Fruit fly (Drosophila melanogaster): ENCODE results near the gene CG1785.

Gene CG1785

DNA sequence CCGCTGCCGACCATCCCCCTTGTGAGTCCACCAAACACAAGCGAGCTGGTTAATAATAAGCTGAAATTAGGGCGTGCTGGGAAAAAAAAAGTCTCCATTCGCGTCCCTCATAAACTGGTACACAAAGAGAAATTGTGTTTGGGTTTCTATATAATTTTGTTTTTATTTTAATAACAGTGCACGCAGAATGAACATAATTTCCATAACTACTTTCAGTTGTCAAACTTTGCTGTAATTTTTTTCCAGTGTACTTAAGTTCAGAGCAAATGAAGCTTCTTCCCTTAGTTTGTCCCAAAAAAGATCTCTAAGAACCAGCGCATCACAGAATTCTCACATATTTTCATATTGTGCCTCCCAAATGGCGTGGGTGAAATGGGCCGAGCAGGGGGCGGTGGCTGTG, 13.3 kb downstream of the CG1785 start:
- TF ChIP-seq Hr83 (GFP tag; optimal IDR thresholded peaks at IDR 0.05; ENCODE audit: poor library complexity, severe bottlenecking) = no peak
- no peak for TF ChIP-seq foxo (GFP tag; optimal IDR thresholded peaks at IDR 0.05)
- TF ChIP-seq jim (GFP tag; optimal IDR thresholded peaks at IDR 0.05) = no peak
- no peak for TF ChIP-seq rgr (GFP tag; optimal IDR thresholded peaks at IDR 0.05)
- no peak for TF ChIP-seq N (GFP tag; optimal IDR thresholded peaks at IDR 0.05)
- no peak for TF ChIP-seq Abd-B (GFP tag; optimal IDR thresholded peaks at IDR 0.05)
- TF ChIP-seq Dfd (GFP tag; optimal IDR thresholded peaks at IDR 0.05) = no peak
- TF ChIP-seq Sp1 (GFP tag; optimal IDR thresholded peaks at IDR 0.05) = no peak
- TF ChIP-seq tai (GFP tag; optimal IDR thresholded peaks at IDR 0.05) = no peak
- TF ChIP-seq woc (GFP tag; optimal IDR thresholded peaks at IDR 0.05) = no peak
- TF ChIP-seq Rel (GFP tag; optimal IDR thresholded peaks at IDR 0.05) = no peak
- no peak for TF ChIP-seq Rel (tag; optimal IDR thresholded peaks at IDR 0.05)
- TF ChIP-seq CrebA (GFP tag; optimal IDR thresholded peaks at IDR 0.05; ENCODE audit: borderline replicate concordance) = no peak

DNA sequence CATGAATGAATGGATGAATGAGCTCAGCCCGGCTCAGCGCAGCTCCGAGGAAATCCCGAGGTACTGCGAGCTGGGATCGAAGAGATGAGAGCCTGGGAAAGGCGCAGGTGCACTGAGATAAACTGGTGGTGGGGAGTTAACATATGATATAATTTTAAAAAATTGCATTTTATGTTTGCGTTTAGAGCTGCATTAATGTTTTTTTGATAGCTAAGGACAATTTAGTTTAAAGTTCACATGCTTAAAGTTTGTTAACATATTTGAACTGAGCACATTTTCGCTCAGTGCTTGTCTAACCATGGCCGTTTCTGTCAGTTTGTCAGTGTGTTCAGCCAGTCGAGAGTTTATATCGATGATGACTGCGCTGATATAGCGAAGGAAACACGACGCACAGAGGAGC, 15.6 kb downstream of the CG1785 start:
- TF ChIP-seq dsf (GFP tag; optimal IDR thresholded peaks at IDR 0.05; ENCODE audit: borderline replicate concordance) = no peak
- TF ChIP-seq OdsH (GFP tag; optimal IDR thresholded peaks at IDR 0.05) = peak; percentile 50
- TF ChIP-seq Abd-B (GFP tag; optimal IDR thresholded peaks at IDR 0.05) = no peak
- peak; percentile 78 for TF ChIP-seq h (GFP tag; optimal IDR thresholded peaks at IDR 0.05)
- TF ChIP-seq Rel (GFP tag; optimal IDR thresholded peaks at IDR 0.05) = no peak
- TF ChIP-seq Rel (tag; optimal IDR thresholded peaks at IDR 0.05) = peak; percentile 22
- peak; percentile 39 for TF ChIP-seq CG9705 (GFP tag; optimal IDR thresholded peaks at IDR 0.05)
- no peak for TF ChIP-seq Jra (GFP tag; optimal IDR thresholded peaks at IDR 0.05)
- TF ChIP-seq GATAd (GFP tag; optimal IDR thresholded peaks at IDR 0.05) = no peak
- no peak for TF ChIP-seq CrebA (GFP tag; optimal IDR thresholded peaks at IDR 0.05; ENCODE audit: borderline replicate concordance)
- TF ChIP-seq sv (GFP tag; optimal IDR thresholded peaks at IDR 0.05) = no peak
- TF ChIP-seq Sp1 (GFP tag; optimal IDR thresholded peaks at IDR 0.05) = peak; percentile 66
- TF ChIP-seq pan (optimal IDR thresholded peaks at IDR 0.05) = no peak
- peak; percentile 27 for TF ChIP-seq dmrt93B (GFP tag; optimal IDR thresholded peaks at IDR 0.05)
- no peak for TF ChIP-seq Hr78 (GFP tag; optimal IDR thresholded peaks at IDR 0.05)
- no peak for TF ChIP-seq N (GFP tag; optimal IDR thresholded peaks at IDR 0.05)
- no peak for TF ChIP-seq Dif (GFP tag; optimal IDR thresholded peaks at IDR 0.05; ENCODE audit: partially characterized antibody)
- peak; percentile 56 for TF ChIP-seq rgr (GFP tag; optimal IDR thresholded peaks at IDR 0.05)
- TF ChIP-seq fru (GFP tag; optimal IDR thresholded peaks at IDR 0.05) = peak; percentile 68
- no peak for TF ChIP-seq sage (GFP tag; optimal IDR thresholded peaks at IDR 0.05)
- no peak for TF ChIP-seq CG32264 (GFP tag; optimal IDR thresholded peaks at IDR 0.05)
- peak; percentile 51 for TF ChIP-seq Hnf4 (GFP tag; optimal IDR thresholded peaks at IDR 0.05)
- peak; percentile 61 for TF ChIP-seq br (GFP tag; optimal IDR thresholded peaks at IDR 0.05)
- TF ChIP-seq HLH106 (tag; optimal IDR thresholded peaks at IDR 0.05) = peak; percentile 71
- TF ChIP-seq lola (GFP tag; optimal IDR thresholded peaks at IDR 0.05) = no peak
- no peak for TF ChIP-seq Vsx2 (GFP tag; optimal IDR thresholded peaks at IDR 0.05; ENCODE audit: partially characterized antibody)
- TF ChIP-seq Dfd (GFP tag; optimal IDR thresholded peaks at IDR 0.05) = no peak
- TF ChIP-seq woc (GFP tag; optimal IDR thresholded peaks at IDR 0.05) = peak; percentile 52
- no peak for TF ChIP-seq dl (GFP tag; optimal IDR thresholded peaks at IDR 0.05; ENCODE audit: insufficient read depth in 1 of 2, partially characterized antibody in 2 of 2)
- peak; percentile 17 for TF ChIP-seq brk (GFP tag; optimal IDR thresholded peaks at IDR 0.05)
- no peak for TF ChIP-seq Hr83 (GFP tag; optimal IDR thresholded peaks at IDR 0.05; ENCODE audit: poor library complexity, severe bottlenecking)
- no peak for TF ChIP-seq Mio (GFP tag; optimal IDR thresholded peaks at IDR 0.05)
- no peak for TF ChIP-seq jim (GFP tag; optimal IDR thresholded peaks at IDR 0.05)
- no peak for TF ChIP-seq tai (GFP tag; optimal IDR thresholded peaks at IDR 0.05)
- TF ChIP-seq foxo (GFP tag; optimal IDR thresholded peaks at IDR 0.05) = peak in 1 of 2 experiments; percentile 74
- no peak for TF ChIP-seq Myc (optimal IDR thresholded peaks at IDR 0.05)
- no peak for TF ChIP-seq usp (GFP tag; optimal IDR thresholded peaks at IDR 0.05)
- peak; percentile 53 for TF ChIP-seq psq (GFP tag; optimal IDR thresholded peaks at IDR 0.05)
- peak; percentile 72 for TF ChIP-seq ey (GFP tag; optimal IDR thresholded peaks at IDR 0.05)

DNA sequence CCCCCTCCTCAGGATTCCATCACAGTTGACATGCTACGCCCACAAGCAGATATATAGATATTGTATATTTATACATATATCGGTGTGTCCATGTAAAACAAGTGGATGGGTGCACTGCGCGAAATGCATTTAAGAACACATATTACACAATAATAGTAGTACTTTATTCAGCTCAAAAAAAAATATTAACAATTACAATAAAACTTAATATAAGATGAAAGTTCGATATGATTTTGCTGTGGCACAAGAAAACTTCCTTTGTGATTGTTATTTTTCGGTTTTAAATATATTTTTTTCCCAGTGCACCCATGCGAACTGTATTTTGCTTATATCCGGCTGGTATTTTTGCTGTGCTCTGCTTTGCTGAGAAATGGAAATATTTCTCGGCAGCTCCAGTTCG, 16.7 kb downstream of the CG1785 start:
- TF ChIP-seq sage (GFP tag; optimal IDR thresholded peaks at IDR 0.05) = no peak
- TF ChIP-seq ey (GFP tag; optimal IDR thresholded peaks at IDR 0.05) = no peak
- no peak for TF ChIP-seq brk (GFP tag; optimal IDR thresholded peaks at IDR 0.05)
- no peak for TF ChIP-seq OdsH (GFP tag; optimal IDR thresholded peaks at IDR 0.05)
- no peak for TF ChIP-seq Dfd (GFP tag; optimal IDR thresholded peaks at IDR 0.05)
- TF ChIP-seq Hr78 (GFP tag; optimal IDR thresholded peaks at IDR 0.05) = no peak
- no peak for TF ChIP-seq rgr (GFP tag; optimal IDR thresholded peaks at IDR 0.05)
- TF ChIP-seq dl (GFP tag; optimal IDR thresholded peaks at IDR 0.05; ENCODE audit: insufficient read depth in 1 of 2, partially characterized antibody in 2 of 2) = no peak
- no peak for TF ChIP-seq Myc (optimal IDR thresholded peaks at IDR 0.05)
- TF ChIP-seq Dif (GFP tag; optimal IDR thresholded peaks at IDR 0.05; ENCODE audit: partially characterized antibody) = no peak
- TF ChIP-seq GATAd (GFP tag; optimal IDR thresholded peaks at IDR 0.05) = no peak
- no peak for TF ChIP-seq h (GFP tag; optimal IDR thresholded peaks at IDR 0.05)
- no peak for TF ChIP-seq Mio (GFP tag; optimal IDR thresholded peaks at IDR 0.05)
- TF ChIP-seq pan (optimal IDR thresholded peaks at IDR 0.05) = no peak
- no peak for TF ChIP-seq Hr83 (GFP tag; optimal IDR thresholded peaks at IDR 0.05; ENCODE audit: poor library complexity, severe bottlenecking)
- TF ChIP-seq Jra (GFP tag; optimal IDR thresholded peaks at IDR 0.05) = no peak
- TF ChIP-seq woc (GFP tag; optimal IDR thresholded peaks at IDR 0.05) = no peak

Data from whole organism, wandering third instar larva.